Worm (Caenorhabditis elegans): Measurements from ENCODE around the gene Y79H2A.3.

ce11 chrIII:12013718-12014117, 38.4 kb downstream of the Y79H2A.3 start:
- TF ChIP-seq nhr-84 (tag; optimal IDR thresholded peaks at IDR 0.05) = no peak
- no peak for TF ChIP-seq ztf-4 (tag; optimal IDR thresholded peaks at IDR 0.05)
- no peak for TF ChIP-seq efl-3 (GFP tag; optimal IDR thresholded peaks at IDR 0.05)
- no peak for TF ChIP-seq mdl-1 (tag; optimal IDR thresholded peaks at IDR 0.05)
- TF ChIP-seq ces-1 (GFP tag; optimal IDR thresholded peaks at IDR 0.05) = no peak
- TF ChIP-seq mep-1 (tag; optimal IDR thresholded peaks at IDR 0.05) = no peak
- no peak for TF ChIP-seq nhr-11 (tag; optimal IDR thresholded peaks at IDR 0.05)
- no peak for TF ChIP-seq pqm-1 (tag; optimal IDR thresholded peaks at IDR 0.05)

Measured in whole organism, L1 larva.